Fruit fly (Drosophila melanogaster) whole organism: ENCODE results near the gene CG42571.

Experiments used
- CG8478 ChIP-seq: fragments of >200 bp; optimal IDR thresholded peaks from 2 replicates; lab custom pipeline; 2018; ENCODE audit warnings: inconsistent platforms
- Dll ChIP-seq: fragments of >200 bp; optimal IDR thresholded peaks from 2 replicates; lab custom pipeline; 2017
- pan ChIP-seq: fragments of >200 bp; optimal IDR thresholded peaks from 2 replicates; lab custom pipeline; 2017
- psq ChIP-seq: fragments of >200 bp; optimal IDR thresholded peaks from 2 replicates; lab custom pipeline; 2017

DNA sequence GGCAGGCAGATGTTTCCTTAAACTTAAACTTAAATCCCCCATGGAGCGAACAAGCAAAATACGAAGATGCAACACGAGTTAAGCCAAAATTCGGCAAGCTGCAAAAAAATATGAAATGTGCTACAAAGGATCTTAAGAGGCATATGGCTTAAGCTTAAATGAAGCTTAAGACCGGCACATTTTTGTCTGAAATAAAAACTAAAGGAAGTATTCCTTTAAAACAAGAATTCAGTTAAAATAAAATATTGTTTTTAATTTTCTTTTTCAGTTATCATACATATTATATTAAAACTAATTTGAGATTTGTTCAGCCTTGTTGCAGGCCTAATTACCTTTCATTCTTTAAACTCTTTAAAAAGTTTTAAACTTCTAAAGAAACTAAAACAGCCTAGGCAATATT is 45.7 kb downstream of the CG42571 start:
- TF ChIP-seq Dll (lab: Kevin White, UChicago), result no peak
- TF ChIP-seq psq, result no peak
- no peak for TF ChIP-seq pan (lab: Kevin White, UChicago)
- no peak for TF ChIP-seq CG8478
